Fruit fly (Drosophila melanogaster): Measurements from ENCODE around the gene Gnmt.

DNA sequence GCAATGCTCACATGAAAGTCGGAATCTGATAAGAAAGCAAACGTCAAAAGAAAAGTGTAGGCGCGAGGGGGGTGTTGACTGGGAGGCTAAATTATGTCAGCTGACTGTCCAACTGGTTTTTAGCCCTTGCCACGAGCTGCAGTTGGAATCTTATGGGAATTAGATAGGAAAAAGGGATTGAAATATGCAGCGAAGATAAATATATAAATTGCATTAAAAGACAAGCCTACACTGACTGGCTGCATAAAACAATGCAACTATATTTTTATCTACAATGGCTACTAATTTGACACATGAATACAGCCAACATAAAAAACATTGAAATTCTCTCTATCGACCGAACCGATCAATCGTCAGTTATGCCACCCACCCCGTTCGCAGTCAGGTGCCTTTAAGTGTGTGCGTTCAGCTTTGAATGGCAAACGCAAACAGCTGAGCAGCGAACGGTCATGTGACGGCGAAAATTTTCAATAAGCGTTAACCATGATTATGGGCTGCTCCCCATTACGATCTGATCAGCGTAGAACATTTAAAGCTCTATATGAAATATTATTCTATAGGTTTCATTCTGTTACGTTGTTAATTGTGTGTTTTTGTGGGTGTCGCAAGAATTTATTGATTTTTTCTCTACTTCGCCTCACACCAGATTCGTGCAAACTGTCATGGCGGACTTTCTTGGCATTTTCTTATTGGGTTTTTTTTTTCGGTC, 47.6 kb upstream of the Gnmt start:
- TF ChIP-seq CG8478 (optimal IDR thresholded peaks at IDR 0.05) (no peak), CTCF (optimal IDR thresholded peaks at IDR 0.05) (no peak)

Data from S2 (cell line).